Fruit fly (Drosophila melanogaster) whole organism, embryonic: ENCODE results near the gene CG44838.

Experiments
- ATbp ChIP-seq: fragments of 200-800 bp; sonication (Bioruptor generic); optimal IDR thresholded peaks from 2 replicates; lab custom pipeline; 2017; ENCODE audit warnings: missing biosample characterization, mild to moderate bottlenecking, missing genetic modification characterization, missing genetic modification reagents
- Aef1 ChIP-seq: fragments of 200-800 bp; sonication (Bioruptor generic); IDR thresholded peaks from 3 replicates; pipeline ENCODE4 v1.3.6; 2022; ENCODE audit warnings: missing biosample characterization, missing genetic modification characterization
- CG10654 ChIP-seq: fragments of 200-800 bp; sonication (Bioruptor generic); optimal IDR thresholded peaks from 2 replicates; lab custom pipeline; 2016; ENCODE audit warnings: missing biosample characterization, missing genetic modification characterization
- CG10959 ChIP-seq: fragments of 200-800 bp; sonication (Bioruptor generic); IDR thresholded peaks from 2 replicates; pipeline ENCODE4 v1.3.6; 2022; ENCODE audit warnings: missing biosample characterization, missing genetic modification characterization
- CG12744 ChIP-seq: fragments of 200-800 bp; sonication (Bioruptor generic); optimal IDR thresholded peaks from 2 replicates; lab custom pipeline; 2016; ENCODE audit warnings: missing biosample characterization, missing genetic modification characterization
- CG13894 ChIP-seq: fragments of 200-800 bp; sonication (Bioruptor generic); optimal IDR thresholded peaks from 3 replicates; lab custom pipeline; 2018; ENCODE audit warnings: missing biosample characterization, mild to moderate bottlenecking, missing genetic modification characterization, moderate library complexity
- CG14965 ChIP-seq: fragments of 200-800 bp; sonication (Bioruptor generic); optimal IDR thresholded peaks from 2 replicates; lab custom pipeline; 2016; ENCODE audit warnings: missing biosample characterization, missing genetic modification characterization, borderline replicate concordance
- CG15479 ChIP-seq: fragments of 200-800 bp; sonication (Bioruptor generic); optimal IDR thresholded peaks from 3 replicates; lab custom pipeline; 2019; ENCODE audit warnings: missing biosample characterization, mild to moderate bottlenecking, missing genetic modification characterization, moderate library complexity
- CG18011 ChIP-seq: fragments of 200-800 bp; sonication (Bioruptor generic); optimal IDR thresholded peaks from 2 replicates; lab custom pipeline; 2017; ENCODE audit warnings: missing biosample characterization, missing genetic modification characterization, mild to moderate bottlenecking, moderate library complexity, missing genotype
- CG1832 ChIP-seq: fragments of 200-800 bp; sonication (Bioruptor generic); optimal IDR thresholded peaks from 2 replicates; lab custom pipeline; 2017; ENCODE audit warnings: missing biosample characterization, mild to moderate bottlenecking, missing genetic modification characterization, inconsistent platforms
- CG18599 ChIP-seq: fragments of 200-800 bp; sonication (Bioruptor generic); optimal IDR thresholded peaks from 3 replicates; lab custom pipeline; 2017; ENCODE audit warnings: missing biosample characterization, missing genetic modification characterization, mild to moderate bottlenecking, moderate library complexity, missing genetic modification reagents
- CG2712 ChIP-seq: fragments of 200-800 bp; optimal IDR thresholded peaks from 3 replicates; lab custom pipeline; 2019; ENCODE audit warnings: missing biosample characterization, mild to moderate bottlenecking, missing genetic modification characterization, moderate library complexity
- CG2889 ChIP-seq: fragments of 200-800 bp; sonication (Bioruptor generic); IDR thresholded peaks from 3 replicates; pipeline ENCODE4 v1.3.6; 2022; ENCODE audit warnings: missing biosample characterization, missing genetic modification characterization
- CG5953 ChIP-seq: fragments of 200-800 bp; sonication (Bioruptor generic); IDR thresholded peaks from 2 replicates; pipeline ENCODE4 v1.3.6; 2022; ENCODE audit warnings: missing biosample characterization, missing genetic modification characterization
- CG7357 ChIP-seq: fragments of 200-800 bp; sonication (Bioruptor generic); IDR thresholded peaks from 3 replicates; pipeline ENCODE4 v1.3.6; 2022; ENCODE audit warnings: missing biosample characterization, missing genetic modification characterization
- CG7786 ChIP-seq: fragments of 200-800 bp; sonication (Bioruptor generic); optimal IDR thresholded peaks from 2 replicates; lab custom pipeline; 2016; ENCODE audit warnings: missing biosample characterization, missing genetic modification characterization
- CG7963 ChIP-seq: fragments of 200-800 bp; sonication (Bioruptor generic); IDR thresholded peaks from 3 replicates; pipeline ENCODE4 v1.3.6; 2022; ENCODE audit warnings: missing biosample characterization, missing genetic modification characterization; ENCODE audit not compliant: partially characterized antibody
- CkIIα-i1 ChIP-seq: fragments of 200-800 bp; sonication (Bioruptor generic); IDR thresholded peaks from 2 replicates; pipeline ENCODE4 v1.3.6; 2022; ENCODE audit warnings: missing biosample characterization, missing genetic modification characterization
- Fer1 ChIP-seq: fragments of 200-800 bp; sonication (Bioruptor generic); optimal IDR thresholded peaks from 2 replicates; lab custom pipeline; 2017; ENCODE audit warnings: missing biosample characterization, mild to moderate bottlenecking, missing genetic modification characterization
- Hr39 ChIP-seq: fragments of >200 bp; optimal IDR thresholded peaks from 2 replicates; lab custom pipeline; 2017
- Lim3 ChIP-seq: fragments of 200-800 bp; sonication (Bioruptor generic); IDR thresholded peaks from 2 replicates; pipeline ENCODE4 v1.3.6; 2022; ENCODE audit warnings: missing biosample characterization, missing genetic modification characterization
- Med ChIP-seq: fragments of 200-800 bp; sonication (Bioruptor generic); peaks from one replicate; lab custom pipeline; 2016; ENCODE audit warnings: missing biosample characterization, missing genetic modification characterization, mild to moderate bottlenecking, inconsistent platforms, moderate library complexity
- NC2β ChIP-seq: fragments of 200-800 bp; sonication (Bioruptor generic); optimal IDR thresholded peaks from 2 replicates; lab custom pipeline; 2016; ENCODE audit warnings: missing biosample characterization, missing genetic modification characterization
- Sox100B ChIP-seq: fragments of 200-800 bp; sonication (Bioruptor generic); optimal IDR thresholded peaks from 3 replicates; lab custom pipeline; 2018; ENCODE audit warnings: missing biosample characterization, mild to moderate bottlenecking, missing genetic modification characterization
- abd-A ChIP-seq: fragments of 200-800 bp; sonication (Bioruptor generic); optimal IDR thresholded peaks from 3 replicates; lab custom pipeline; 2019; ENCODE audit warnings: missing biosample characterization, mild to moderate bottlenecking, missing genetic modification characterization, moderate library complexity
- bigmax ChIP-seq: fragments of 200-800 bp; sonication (Bioruptor generic); optimal IDR thresholded peaks from 2 replicates; lab custom pipeline; 2018; ENCODE audit warnings: missing biosample characterization, mild to moderate bottlenecking, missing genetic modification characterization
- caup ChIP-seq: fragments of 200-800 bp; sonication (Bioruptor generic); optimal IDR thresholded peaks from 3 replicates; lab custom pipeline; 2017; ENCODE audit warnings: missing biosample characterization, mild to moderate bottlenecking, missing genetic modification characterization, moderate library complexity; ENCODE audit not compliant: severe bottlenecking
- chm ChIP-seq: fragments of 200-800 bp; sonication (Bioruptor generic); IDR thresholded peaks from 2 replicates; pipeline ENCODE4 v1.3.6; 2022; ENCODE audit warnings: missing biosample characterization, missing genetic modification characterization
- crc ChIP-seq: fragments of 200-800 bp; sonication (Bioruptor generic); optimal IDR thresholded peaks from 2 replicates; lab custom pipeline; 2016; ENCODE audit warnings: missing biosample characterization, missing genetic modification characterization
- dmrt11E ChIP-seq: fragments of 200-800 bp; sonication (Bioruptor generic); optimal IDR thresholded peaks from 3 replicates; lab custom pipeline; 2018; ENCODE audit warnings: missing biosample characterization, mild to moderate bottlenecking, missing genetic modification characterization, moderate library complexity
- exex ChIP-seq: fragments of 200-800 bp; sonication (Bioruptor generic); optimal IDR thresholded peaks from 4 replicates; lab custom pipeline; 2018; ENCODE audit warnings: missing biosample characterization, mild to moderate bottlenecking, missing genetic modification characterization, moderate library complexity
- ftz-f1 ChIP-seq: fragments of 200-800 bp; sonication (Bioruptor generic); optimal IDR thresholded peaks from 2 replicates; lab custom pipeline; 2016; ENCODE audit warnings: missing biosample characterization, missing genetic modification characterization
- org-1 ChIP-seq: fragments of 200-800 bp; sonication (Bioruptor generic); optimal IDR thresholded peaks from 2 replicates; lab custom pipeline; 2017; ENCODE audit warnings: missing biosample characterization, missing genetic modification characterization
- pros ChIP-seq: fragments of 200-800 bp; sonication (Bioruptor generic); optimal IDR thresholded peaks from 3 replicates; lab custom pipeline; 2019; ENCODE audit warnings: missing biosample characterization, mild to moderate bottlenecking, missing genetic modification characterization, moderate library complexity
- pzg ChIP-seq: fragments of 200-800 bp; sonication (Bioruptor generic); optimal IDR thresholded peaks from 3 replicates; lab custom pipeline; 2018; ENCODE audit warnings: missing biosample characterization, mild to moderate bottlenecking, missing genetic modification characterization, moderate library complexity
- scrt ChIP-seq: fragments of 200-800 bp; sonication (Bioruptor generic); optimal IDR thresholded peaks from 2 replicates; lab custom pipeline; 2018; ENCODE audit warnings: missing biosample characterization, mild to moderate bottlenecking, missing genetic modification characterization, moderate library complexity
- shn ChIP-seq: fragments of 200-800 bp; sonication (Bioruptor generic); optimal IDR thresholded peaks from 3 replicates; lab custom pipeline; 2016; ENCODE audit warnings: missing biosample characterization, missing genetic modification characterization
- slp2 ChIP-seq: fragments of 200-800 bp; sonication (Bioruptor generic); optimal IDR thresholded peaks from 2 replicates; lab custom pipeline; 2016; ENCODE audit warnings: missing biosample characterization, missing genetic modification characterization
- tna ChIP-seq: fragments of 200-800 bp; sonication (Bioruptor generic); IDR thresholded peaks from 2 replicates; pipeline ENCODE4 v1.3.6; 2022; ENCODE audit warnings: missing biosample characterization, missing genetic modification characterization; ENCODE audit not compliant: partially characterized antibody
- ttk ChIP-seq: fragments of 200-800 bp; sonication (Bioruptor generic); IDR thresholded peaks from 2 replicates; pipeline ENCODE4 v2.1.2; 2022; ENCODE audit warnings: missing biosample characterization, missing genetic modification characterization

Gene CG44838

dm6 chr3L:9511287-9512256 lies 50.7 kb downstream of the CG44838 start, which contains the start of gene RpS9 (continued):
- TF ChIP-seq CG10959 (GFP tag; lab: Robert Waterston, UW): no peak
- no peak for TF ChIP-seq CG7786
- TF ChIP-seq CG10654 (GFP tag; lab: Kevin White, UChicago): no peak
- TF ChIP-seq CG15479 (GFP tag; lab: Kevin White, UChicago): no peak
- TF ChIP-seq NC2β (GFP tag; lab: Kevin White, UChicago): peak; percentile 78
- no peak for TF ChIP-seq Aef1
- TF ChIP-seq Hr39 (lab: Kevin White, UChicago): no peak
- TF ChIP-seq CG13894 (tag; lab: Kevin White, UChicago): peak; percentile 59
- TF ChIP-seq CG7963 (GFP tag; lab: Robert Waterston, UW): no peak
- TF ChIP-seq chm: no peak
- TF ChIP-seq pros: no peak
- no peak for TF ChIP-seq slp2 (GFP tag; lab: Kevin White, UChicago)
- no peak for TF ChIP-seq CkIIα-i1 (GFP tag; lab: Robert Waterston, UW)
- peak; percentile 73 for TF ChIP-seq Med (GFP tag; lab: Kevin White, UChicago)
- TF ChIP-seq ATbp (GFP tag; lab: Kevin White, UChicago): peak; percentile 10
- peak; percentile 2 for TF ChIP-seq exex (tag; lab: Kevin White, UChicago)
- no peak for TF ChIP-seq CG18011 (GFP tag; lab: Kevin White, UChicago)
- TF ChIP-seq scrt (GFP tag; lab: Kevin White, UChicago): peak; percentile 61
- TF ChIP-seq Lim3 (GFP tag; lab: Robert Waterston, UW): no peak
- TF ChIP-seq CG12744 (GFP tag; lab: Kevin White, UChicago): no peak
- no peak for TF ChIP-seq Sox100B (GFP tag; lab: Kevin White, UChicago)
- no peak for TF ChIP-seq CG18599 (GFP tag; lab: Kevin White, UChicago)
- TF ChIP-seq ttk (GFP tag; lab: Robert Waterston, UW): no peak
- no peak for TF ChIP-seq CG5953 (GFP tag; lab: Robert Waterston, UW)

- TF ChIP-seq caup (GFP tag; lab: Kevin White, UChicago) (no peak), CG7357 (GFP tag; lab: Robert Waterston, UW) (no peak), bigmax (GFP tag; lab: Kevin White, UChicago) (no peak), Fer1 (GFP tag; lab: Kevin White, UChicago) (no peak), CG1832 (GFP tag; lab: Kevin White, UChicago) (no peak), dmrt11E (no peak), crc (GFP tag; lab: Kevin White, UChicago) (no peak)
Measured at dm6 chr3L:9512560-9512959, 51.7 kb downstream of the CG44838 start, which contains the start of gene CG33703. TSS of gene CG33703 (minus strand) at chr3L:9512660.

- TF ChIP-seq org-1 (GFP tag; lab: Kevin White, UChicago): no peak
- TF ChIP-seq ftz-f1 (GFP tag; lab: Kevin White, UChicago): no peak
- no peak for TF ChIP-seq tna
- TF ChIP-seq shn (GFP tag; lab: Kevin White, UChicago): no peak
- no peak for TF ChIP-seq CG14965
- TF ChIP-seq pzg (GFP tag; lab: Kevin White, UChicago): no peak
- TF ChIP-seq CG2889 (GFP tag; lab: Robert Waterston, UW): no peak
- TF ChIP-seq abd-A (tag; lab: Kevin White, UChicago): no peak
- TF ChIP-seq CG2712: no peak
- TF ChIP-seq scrt (GFP tag; lab: Kevin White, UChicago): no peak
- TF ChIP-seq, all 482 proteins: peak for 0
Measured at dm6 chr3L:9513309-9513708, 52.5 kb downstream of the CG44838 start, which contains the start of gene CG33702. TSS of gene CG33702 (minus strand) at chr3L:9513409.
